Worm (Caenorhabditis elegans) whole organism, early embryonic: ENCODE data around the gene C08B6.11.

Source experiments
- B0310.2 ChIP-seq: sonication (generic microtip); optimal IDR thresholded peaks from 2 replicates; lab custom pipeline; 2016; ENCODE audit warnings: mild to moderate bottlenecking, missing genetic modification characterization, missing compliant biosample characterization
- F13C5.2 ChIP-seq: sonication (generic microtip); optimal IDR thresholded peaks from 2 replicates; lab custom pipeline; 2017; ENCODE audit warnings: mild to moderate bottlenecking, missing genetic modification characterization, inconsistent platforms, missing compliant biosample characterization
- ama-1 ChIP-seq: fragments of 150-350 bp; optimal IDR thresholded peaks from 2 replicates; lab custom pipeline; 2014
- ceh-36 ChIP-seq: sonication (generic microtip); optimal IDR thresholded peaks from 2 replicates; lab custom pipeline; 2016; ENCODE audit warnings: missing genetic modification characterization, inconsistent platforms, missing compliant biosample characterization
- ets-7 ChIP-seq: sonication (generic microtip); optimal IDR thresholded peaks from 2 replicates; lab custom pipeline; 2016; ENCODE audit warnings: missing genotype, missing genetic modification characterization, missing compliant biosample characterization
- flt-1 ChIP-seq: fragments of 200-800 bp; sonication (Bioruptor generic); IDR thresholded peaks from 2 replicates; pipeline ENCODE4 v1.3.6; 2022; ENCODE audit warnings: missing genetic modification characterization, missing compliant biosample characterization
- hmg-4 ChIP-seq: fragments of 200-800 bp; sonication (Bioruptor generic); optimal IDR thresholded peaks from 2 replicates; lab custom pipeline; 2018; ENCODE audit warnings: mild to moderate bottlenecking, missing genetic modification characterization, missing compliant biosample characterization
- hnd-1 ChIP-seq: sonication (generic microtip); optimal IDR thresholded peaks from 2 replicates; lab custom pipeline; 2016; ENCODE audit warnings: missing genetic modification characterization, missing compliant biosample characterization
- pes-1 ChIP-seq: fragments of 200-800 bp; sonication (Bioruptor generic); IDR thresholded peaks from 2 replicates; pipeline ENCODE4 v1.3.6; 2022; ENCODE audit warnings: missing genetic modification reagents, missing genetic modification characterization, missing compliant biosample characterization
- sea-1 ChIP-seq: fragments of 200-800 bp; sonication (Bioruptor generic); conservative IDR thresholded peaks from 2 replicates; pipeline ENCODE4 v1.3.6; 2022; ENCODE audit warnings: missing genetic modification characterization, missing compliant biosample characterization
- tbx-11 ChIP-seq: fragments of 200-800 bp; sonication (Bioruptor generic); IDR thresholded peaks from 2 replicates; pipeline ENCODE4 v1.3.6; 2022; ENCODE audit warnings: missing genetic modification characterization, missing compliant biosample characterization
- tbx-37 ChIP-seq: fragments of 200-800 bp; sonication (Bioruptor generic); conservative IDR thresholded peaks from 2 replicates; pipeline ENCODE4 v1.3.6; 2022; ENCODE audit warnings: missing genetic modification reagents, missing genetic modification characterization, missing compliant biosample characterization

DNA sequence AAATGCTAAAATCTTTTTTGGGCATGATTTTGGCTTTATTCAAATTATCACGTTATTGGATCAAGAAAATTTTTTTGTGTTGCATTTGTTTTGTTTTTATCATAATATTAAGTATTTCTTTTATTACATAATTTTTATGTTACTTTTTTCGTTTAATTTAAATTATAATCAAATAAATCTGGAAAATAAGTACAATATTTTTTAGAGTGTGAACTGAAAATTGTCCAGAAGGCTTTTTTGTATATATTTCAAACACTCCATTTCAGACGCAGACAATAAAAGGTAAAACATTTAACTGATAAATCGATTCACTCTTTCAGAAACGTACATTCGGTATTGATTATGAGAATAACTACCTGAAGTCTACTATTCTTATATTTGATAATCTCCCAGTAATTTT is at the start of gene C08B6.11:
- TF ChIP-seq tbx-11 (GFP tag; lab: Robert Waterston, UW) = no peak
- no peak for TF ChIP-seq ama-1 (lab: Kevin White, UChicago)
- no peak for TF ChIP-seq ceh-36 (tag; lab: Kevin White, UChicago)
- TF ChIP-seq hnd-1 (tag; lab: Kevin White, UChicago) = no peak
- TF ChIP-seq pes-1 = no peak
- TF ChIP-seq flt-1 (GFP tag; lab: Robert Waterston, UW) = no peak
- no peak for TF ChIP-seq tbx-37 (GFP tag; lab: Robert Waterston, UW)
- TF ChIP-seq ets-7 (tag; lab: Kevin White, UChicago) = no peak
- no peak for TF ChIP-seq F13C5.2 (tag; lab: Kevin White, UChicago)
- no peak for TF ChIP-seq hmg-4 (GFP tag; lab: Kevin White, UChicago)
- TF ChIP-seq sea-1 (GFP tag; lab: Robert Waterston, UW) = no peak
- TF ChIP-seq B0310.2 (tag; lab: Kevin White, UChicago) = no peak
